Fruit fly (Drosophila melanogaster) S2 (cell line): ENCODE data around the gene CG34175.

Experiments
- CG8478 ChIP-seq: fragments of >200 bp; optimal IDR thresholded peaks from 2 replicates; lab custom pipeline; 2018
- CTCF ChIP-seq, 2 experiments: fragments of >200 bp; optimal IDR thresholded peaks; 2 replicates each; lab custom pipeline; 2018

DNA sequence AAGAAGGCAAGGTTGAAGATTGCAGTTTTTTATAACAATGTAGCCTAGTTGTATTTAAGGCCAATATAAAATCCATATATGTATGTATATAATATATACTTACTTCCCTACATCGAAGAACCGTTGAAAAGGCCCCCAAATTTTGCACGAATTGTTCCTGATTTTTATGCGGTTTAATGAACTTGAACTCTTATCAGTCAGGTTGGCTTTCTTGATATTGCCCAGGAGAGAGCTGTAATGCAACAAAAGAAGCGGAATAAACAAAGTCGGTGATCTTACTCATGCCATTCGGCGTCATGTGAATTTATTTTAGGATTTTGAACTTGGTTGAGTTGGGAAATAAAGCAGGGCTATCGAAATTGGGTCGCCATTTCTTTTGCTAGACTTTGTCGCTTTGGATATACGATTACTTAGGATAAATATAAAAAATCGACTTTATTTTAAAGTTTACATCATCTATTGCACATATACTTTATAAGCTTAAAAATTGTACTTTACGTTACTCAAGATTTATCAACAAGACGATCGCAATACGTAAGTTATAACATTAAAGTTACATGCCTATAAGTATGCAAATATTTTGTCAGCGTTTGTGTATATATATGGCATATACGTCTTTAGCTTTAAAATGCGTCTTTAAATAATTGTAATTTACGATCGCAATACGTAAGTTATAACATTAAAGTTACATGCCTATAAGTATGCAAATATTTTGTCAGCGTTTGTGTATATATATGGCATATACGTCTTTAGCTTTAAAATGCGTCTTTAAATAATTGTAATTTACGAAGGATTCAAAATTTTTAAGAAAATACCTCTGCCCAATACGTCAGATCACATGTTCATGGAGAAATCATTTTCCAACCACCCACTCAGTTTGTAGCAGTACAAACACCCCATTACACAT, 40.8 kb upstream of the CG34175 start, which contains the start of gene CG8838:
- TF ChIP-seq CTCF (optimal IDR thresholded peaks at IDR 0.05; lab: Kevin White, UChicago) (no peak), CG8478 (lab: Kevin White, UChicago) (no peak)
